Worm (Caenorhabditis elegans) whole organism, L2 larva: Measurements from ENCODE around the gene F59B10.6.
A peak's percentile ranks its signal among the peaks of the same experiment; 100 is the strongest.

Experiments
- C34F6.9 ChIP-seq: fragments of 150-350 bp; optimal IDR thresholded peaks from 2 replicates; lab custom pipeline; 2014; ENCODE audit warnings: missing biosample characterization, missing genetic modification characterization
- R02D3.7 ChIP-seq: fragments of 150-350 bp; optimal IDR thresholded peaks from 2 replicates; lab custom pipeline; 2014; ENCODE audit warnings: missing biosample characterization, missing genetic modification characterization
- Y55F3AM.14 ChIP-seq: fragments of 200-800 bp; sonication (Bioruptor generic); optimal IDR thresholded peaks from 2 replicates; lab custom pipeline; 2018; ENCODE audit warnings: mild to moderate bottlenecking, missing genetic modification characterization, missing compliant biosample characterization
- ZK546.5 ChIP-seq: sonication (generic microtip); optimal IDR thresholded peaks from 2 replicates; lab custom pipeline; 2017; ENCODE audit warnings: missing biosample characterization, missing genetic modification characterization
- alr-1 ChIP-seq: fragments of 150-350 bp; optimal IDR thresholded peaks from 2 replicates; lab custom pipeline; 2014; ENCODE audit warnings: missing biosample characterization, missing genetic modification characterization
- aly-2 ChIP-seq: fragments of 150-350 bp; optimal IDR thresholded peaks from 2 replicates; lab custom pipeline; 2014; ENCODE audit warnings: missing biosample characterization, missing genetic modification characterization
- ama-1 ChIP-seq: fragments of 150-350 bp; optimal IDR thresholded peaks from 2 replicates; lab custom pipeline; 2018; ENCODE audit warnings: inconsistent platforms
- blmp-1 ChIP-seq: sonication (generic microtip); optimal IDR thresholded peaks from 2 replicates; lab custom pipeline; 2017; ENCODE audit warnings: missing genetic modification characterization, mild to moderate bottlenecking, missing compliant biosample characterization, antibody characterized with exemption, moderate library complexity; ENCODE audit not compliant: insufficient read depth
- ceh-16 ChIP-seq: fragments of 150-350 bp; optimal IDR thresholded peaks from 2 replicates; lab custom pipeline; 2014; ENCODE audit warnings: missing biosample characterization, missing genetic modification characterization
- ceh-82 ChIP-seq: fragments of 150-350 bp; optimal IDR thresholded peaks from 2 replicates; lab custom pipeline; 2014; ENCODE audit warnings: missing biosample characterization, missing genetic modification characterization
- crh-2 ChIP-seq: sonication (generic microtip); optimal IDR thresholded peaks from 2 replicates; lab custom pipeline; 2017; ENCODE audit warnings: missing biosample characterization, missing genetic modification characterization
- dmd-4 ChIP-seq: sonication (generic microtip); optimal IDR thresholded peaks from 2 replicates; lab custom pipeline; 2017; ENCODE audit warnings: missing biosample characterization, missing genetic modification characterization
- egl-27 ChIP-seq: sonication (generic microtip); optimal IDR thresholded peaks from 3 replicates; lab custom pipeline; 2017; ENCODE audit warnings: missing biosample characterization, missing genetic modification reagents, missing genetic modification characterization
- elt-3 ChIP-seq: sonication (generic microtip); optimal IDR thresholded peaks from 2 replicates; lab custom pipeline; 2017; ENCODE audit warnings: missing biosample characterization, missing genetic modification characterization
- fos-1 ChIP-seq: fragments of 150-350 bp; optimal IDR thresholded peaks from 2 replicates; lab custom pipeline; 2014; ENCODE audit warnings: missing biosample characterization, missing genetic modification characterization
- gmeb-1 ChIP-seq: fragments of 150-350 bp; optimal IDR thresholded peaks from 2 replicates; lab custom pipeline; 2014; ENCODE audit warnings: missing biosample characterization, missing genetic modification characterization
- lin-11 ChIP-seq: fragments of 150-350 bp; sonication (generic microtip); optimal IDR thresholded peaks from 2 replicates; lab custom pipeline; 2014; ENCODE audit warnings: missing biosample characterization, missing genetic modification characterization, inconsistent platforms, mixed read lengths
- lin-13 ChIP-seq: fragments of 150-350 bp; optimal IDR thresholded peaks from 2 replicates; lab custom pipeline; 2014; ENCODE audit warnings: missing biosample characterization, missing genetic modification reagents, missing genetic modification characterization
- lsy-2 ChIP-seq, 2 experiments: fragments of 150-350 bp in 1 of 2; sonication (generic microtip) in 1 of 2; optimal IDR thresholded peaks; 2 replicates each; lab custom pipeline; 2014 to 2017; ENCODE audit warnings: missing biosample characterization in 2 of 2, missing genetic modification characterization in 2 of 2
- mab-5 ChIP-seq: fragments of 150-350 bp; optimal IDR thresholded peaks from 2 replicates; lab custom pipeline; 2014; ENCODE audit warnings: missing biosample characterization, missing genetic modification characterization
- mbf-1 ChIP-seq: sonication (generic microtip); optimal IDR thresholded peaks from 2 replicates; lab custom pipeline; 2017; ENCODE audit warnings: missing biosample characterization, missing genetic modification characterization
- nhr-11 ChIP-seq: fragments of 150-350 bp; optimal IDR thresholded peaks from 2 replicates; lab custom pipeline; 2014; ENCODE audit warnings: missing biosample characterization, missing genetic modification characterization
- nhr-12 ChIP-seq: fragments of 150-350 bp; optimal IDR thresholded peaks from 2 replicates; lab custom pipeline; 2014; ENCODE audit warnings: missing biosample characterization, missing genetic modification characterization
- nhr-129 ChIP-seq: fragments of 150-350 bp; optimal IDR thresholded peaks from 2 replicates; lab custom pipeline; 2014; ENCODE audit warnings: missing biosample characterization, missing genetic modification characterization
- nhr-25 ChIP-seq: fragments of 150-350 bp; sonication (generic microtip); optimal IDR thresholded peaks from 3 replicates; lab custom pipeline; 2014; ENCODE audit warnings: missing biosample characterization, missing genetic modification characterization
- nhr-6 ChIP-seq: fragments of 150-350 bp; optimal IDR thresholded peaks from 2 replicates; lab custom pipeline; 2014; ENCODE audit warnings: missing biosample characterization, missing genetic modification characterization
- nhr-77 ChIP-seq: fragments of 150-350 bp; optimal IDR thresholded peaks from 2 replicates; lab custom pipeline; 2014; ENCODE audit warnings: missing biosample characterization, missing genetic modification characterization
- peb-1 ChIP-seq: fragments of 150-350 bp; optimal IDR thresholded peaks from 2 replicates; lab custom pipeline; 2014; ENCODE audit warnings: missing biosample characterization, missing genetic modification characterization
- sem-4 ChIP-seq: fragments of 150-350 bp; optimal IDR thresholded peaks from 2 replicates; lab custom pipeline; 2014; ENCODE audit warnings: missing biosample characterization, missing genetic modification reagents, missing genetic modification characterization
- skn-1 ChIP-seq: sonication (generic microtip); optimal IDR thresholded peaks from 2 replicates; lab custom pipeline; 2017; ENCODE audit warnings: missing biosample characterization, missing genetic modification characterization
- sma-3 ChIP-seq: sonication (generic microtip); optimal IDR thresholded peaks from 2 replicates; lab custom pipeline; 2016; ENCODE audit warnings: missing genetic modification reagents, missing genetic modification characterization, missing compliant biosample characterization
- sma-9 ChIP-seq, 2 experiments: fragments of 150-350 bp in 1 of 2; sonication (generic microtip) in 1 of 2; optimal IDR thresholded peaks; 2 replicates each; lab custom pipeline; 2014 to 2016; ENCODE audit warnings: missing genetic modification characterization in 2 of 2, mild to moderate bottlenecking in 1 of 2, missing biosample characterization in 1 of 2, missing compliant biosample characterization in 1 of 2, missing genetic modification reagents in 1 of 2, moderate library complexity in 1 of 2
- snpc-4 ChIP-seq: fragments of 150-350 bp; optimal IDR thresholded peaks from 2 replicates; lab custom pipeline; 2014; ENCODE audit warnings: missing biosample characterization, missing genetic modification characterization
- unc-55 ChIP-seq: fragments of 150-350 bp; sonication (generic microtip); optimal IDR thresholded peaks from 3 replicates; lab custom pipeline; 2014; ENCODE audit warnings: missing biosample characterization, missing genetic modification reagents, missing genetic modification characterization
- unc-62 ChIP-seq: fragments of 150-350 bp; optimal IDR thresholded peaks from 2 replicates; lab custom pipeline; 2014; ENCODE audit warnings: missing biosample characterization, missing genetic modification reagents, missing genetic modification characterization
- zag-1 ChIP-seq: fragments of 150-350 bp; optimal IDR thresholded peaks from 2 replicates; lab custom pipeline; 2014; ENCODE audit warnings: missing biosample characterization, missing genetic modification characterization
- ztf-11 ChIP-seq: sonication (generic microtip); optimal IDR thresholded peaks from 2 replicates; lab custom pipeline; 2017; ENCODE audit warnings: missing biosample characterization, missing genetic modification characterization
- ztf-4 ChIP-seq: fragments of 150-350 bp; optimal IDR thresholded peaks from 2 replicates; lab custom pipeline; 2014; ENCODE audit warnings: missing biosample characterization, missing genetic modification characterization

Gene F59B10.6

ce11 chrII:10524374-10524773 lies at the start of gene F59B10.6:
F59B10.6 (minus strand) TSS chrII:10524474.
- TF ChIP-seq lin-13 (GFP tag; lab: Kevin White, UChicago), result no peak
- TF ChIP-seq lin-11 (tag; lab: Kevin White, UChicago), result no peak
- no peak for TF ChIP-seq elt-3 (tag; lab: Kevin White, UChicago)
- TF ChIP-seq nhr-12 (tag; lab: Kevin White, UChicago), result no peak
- TF ChIP-seq gmeb-1 (tag; lab: Kevin White, UChicago), result no peak
- TF ChIP-seq dmd-4 (tag; lab: Kevin White, UChicago), result no peak
- no peak for TF ChIP-seq aly-2
- TF ChIP-seq nhr-6 (tag; lab: Kevin White, UChicago), result no peak
- TF ChIP-seq snpc-4, result no peak
- no peak for TF ChIP-seq blmp-1 (tag; lab: Kevin White, UChicago)

- no peak for TF ChIP-seq sma-3 (GFP tag; lab: Kevin White, UChicago)
- no peak for TF ChIP-seq gmeb-1 (tag; lab: Kevin White, UChicago)
- TF ChIP-seq sma-9 (GFP tag; optimal IDR thresholded peaks at IDR 0.05; lab: Kevin White, UChicago), result no peak
- no peak for TF ChIP-seq sma-9 (tag; optimal IDR thresholded peaks at IDR 0.05; lab: Kevin White, UChicago)
- TF ChIP-seq, all 48 proteins: peak for 0
These were observed 47.7 kb upstream of the F59B10.6 start, which contains the start of gene C06A1.3 for ce11 chrII:10571967-10572366. C06A1.3 (plus strand) TSS chrII:10572267.

ce11 chrII:10570302-10570701 lies 46.0 kb upstream of the F59B10.6 start, which contains the start of gene txt-13:
txt-13 (plus strand) TSS chrII:10570602.
- TF ChIP-seq ceh-16 (tag; lab: Kevin White, UChicago), result no peak
- TF ChIP-seq ceh-82 (tag; lab: Kevin White, UChicago), result no peak
- no peak for TF ChIP-seq unc-62 (GFP tag; lab: Kevin White, UChicago)
- no peak for TF ChIP-seq R02D3.7 (tag; lab: Kevin White, UChicago)
- no peak for TF ChIP-seq ztf-11
- TF ChIP-seq nhr-12 (tag; lab: Kevin White, UChicago), result no peak
- no peak for TF ChIP-seq sem-4 (tag; lab: Kevin White, UChicago)
- TF ChIP-seq fos-1 (tag; lab: Kevin White, UChicago), result no peak
- TF ChIP-seq skn-1, result no peak
- TF ChIP-seq nhr-129 (tag; lab: Kevin White, UChicago), result no peak
- no peak for TF ChIP-seq gmeb-1 (tag; lab: Kevin White, UChicago)
- TF ChIP-seq ZK546.5 (tag; lab: Kevin White, UChicago), result no peak
- no peak for TF ChIP-seq nhr-25 (tag; lab: Kevin White, UChicago)
- TF ChIP-seq peb-1 (tag; lab: Kevin White, UChicago), result no peak

DNA sequence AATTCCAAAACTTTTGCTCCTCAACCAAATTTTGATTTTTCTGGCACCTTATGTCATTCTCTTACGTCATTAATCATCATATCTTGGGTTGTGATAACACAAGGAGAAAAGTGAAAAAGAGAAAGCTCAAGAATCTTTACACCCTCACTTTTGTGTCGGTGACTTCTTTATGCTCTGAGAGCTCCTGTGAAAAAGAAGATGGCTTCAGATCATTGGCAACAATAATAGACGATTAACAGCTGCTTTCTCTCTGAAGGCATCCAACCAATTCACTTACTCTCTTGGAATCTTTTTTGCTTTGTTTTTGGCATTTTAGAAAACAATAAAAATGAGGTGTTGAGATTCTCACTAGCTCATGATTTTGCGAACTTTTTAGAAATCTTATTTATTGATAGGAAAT lies 45.2 kb upstream of the F59B10.6 start:
- TF ChIP-seq mbf-1 (tag; lab: Kevin White, UChicago) (no peak), C34F6.9 (tag; lab: Kevin White, UChicago) (no peak), nhr-11 (tag; lab: Kevin White, UChicago) (no peak), snpc-4 (no peak), ama-1 (lab: Kevin White, UChicago) (no peak), sma-9 (GFP tag; optimal IDR thresholded peaks at IDR 0.05; lab: Kevin White, UChicago) (peak; percentile 55), sma-9 (tag; optimal IDR thresholded peaks at IDR 0.05; lab: Kevin White, UChicago) (no peak), nhr-129 (tag; lab: Kevin White, UChicago) (no peak), nhr-77 (tag; lab: Kevin White, UChicago) (no peak), lsy-2 (tag; optimal IDR thresholded peaks at IDR 0.05; lab: Kevin White, UChicago) (peak in 1 of 2 experiments; percentile 19), ceh-16 (tag; lab: Kevin White, UChicago) (no peak), crh-2 (tag; lab: Kevin White, UChicago) (no peak)

- TF ChIP-seq nhr-77 (tag; lab: Kevin White, UChicago), result no peak
- TF ChIP-seq ztf-4 (tag; lab: Kevin White, UChicago), result no peak
- no peak for TF ChIP-seq nhr-11 (tag; lab: Kevin White, UChicago)
- TF ChIP-seq mab-5, result no peak
- TF ChIP-seq egl-27 (tag; lab: Kevin White, UChicago), result no peak
- no peak for TF ChIP-seq alr-1
- no peak for TF ChIP-seq fos-1 (tag; lab: Kevin White, UChicago)
- no peak for TF ChIP-seq gmeb-1 (tag; lab: Kevin White, UChicago)
- no peak for TF ChIP-seq snpc-4
- TF ChIP-seq unc-55 (GFP tag; lab: Kevin White, UChicago), result no peak
- TF ChIP-seq Y55F3AM.14, result no peak
- no peak for TF ChIP-seq zag-1 (tag; lab: Kevin White, UChicago)
- no peak for TF ChIP-seq dmd-4 (tag; lab: Kevin White, UChicago)
- TF ChIP-seq ceh-16 (tag; lab: Kevin White, UChicago), result no peak
- no peak for TF ChIP-seq elt-3 (tag; lab: Kevin White, UChicago)
- TF ChIP-seq, all 48 proteins: peak for 0
These were observed 42.2 kb upstream of the F59B10.6 start for ce11 chrII:10566458-10566857.
